Worm (Caenorhabditis elegans) whole organism, L4 larva: ENCODE measurements around the gene fbxa-105.

Source experiments
- D1046.2 ChIP-seq: fragments of 200-800 bp; sonication (Bioruptor generic); IDR thresholded peaks from 2 replicates; pipeline ENCODE4 v1.3.6; 2022; ENCODE audit warnings: missing genetic modification characterization, missing compliant biosample characterization
- F26F4.8 ChIP-seq: fragments of 200-800 bp; sonication (Bioruptor generic); conservative IDR thresholded peaks from 2 replicates; pipeline ENCODE4 v1.3.6; 2022; ENCODE audit warnings: missing genetic modification characterization, missing compliant biosample characterization
- F49E8.2 ChIP-seq: sonication (generic microtip); optimal IDR thresholded peaks from 2 replicates; lab custom pipeline; 2016; ENCODE audit warnings: missing compliant biosample characterization, mild to moderate bottlenecking, missing genetic modification characterization, borderline replicate concordance
- Y75B8A.6 ChIP-seq: fragments of 200-800 bp; sonication (Bioruptor generic); IDR thresholded peaks from 2 replicates; pipeline ENCODE4 v1.3.6; 2022; ENCODE audit warnings: missing genetic modification reagents, missing genetic modification characterization, missing compliant biosample characterization
- aha-1 ChIP-seq: fragments of 150-350 bp; peaks from one replicate; lab custom pipeline; 2014; ENCODE audit warnings: missing biosample characterization, missing genetic modification characterization
- aly-2 ChIP-seq: sonication (generic microtip); optimal IDR thresholded peaks from 2 replicates; lab custom pipeline; 2018; ENCODE audit warnings: missing biosample characterization, missing genetic modification characterization
- ama-1 ChIP-seq: fragments of 150-350 bp; optimal IDR thresholded peaks from 2 replicates; lab custom pipeline; 2014; ENCODE audit warnings: inconsistent platforms, mixed read lengths
- arid-1 ChIP-seq: fragments of 200-800 bp; sonication (Bioruptor generic); conservative IDR thresholded peaks from 2 replicates; pipeline ENCODE4 v1.3.6; 2022; ENCODE audit warnings: missing genetic modification reagents, missing genetic modification characterization, missing compliant biosample characterization
- ceh-32 ChIP-seq: sonication (generic microtip); optimal IDR thresholded peaks from 2 replicates; lab custom pipeline; 2016; ENCODE audit warnings: mild to moderate bottlenecking, missing genetic modification characterization, missing compliant biosample characterization; ENCODE audit not compliant: poor library complexity
- ctbp-1 ChIP-seq: fragments of 200-800 bp; sonication (Bioruptor generic); IDR thresholded peaks from 2 replicates; pipeline ENCODE4 v1.3.6; 2022; ENCODE audit warnings: missing genetic modification reagents, missing genetic modification characterization, missing compliant biosample characterization
- dpl-1 ChIP-seq: fragments of 150-350 bp; optimal IDR thresholded peaks from 2 replicates; lab custom pipeline; 2014; ENCODE audit warnings: missing biosample characterization, missing genetic modification reagents, missing genetic modification characterization
- duxl-1 ChIP-seq: sonication (generic microtip); optimal IDR thresholded peaks from 2 replicates; lab custom pipeline; 2016; ENCODE audit warnings: mild to moderate bottlenecking, missing genetic modification characterization, moderate library complexity, missing compliant biosample characterization; ENCODE audit not compliant: poor library complexity
- dve-1 ChIP-seq: sonication (generic microtip); optimal IDR thresholded peaks from 2 replicates; lab custom pipeline; 2017; ENCODE audit warnings: antibody characterized with exemption, mild to moderate bottlenecking, missing genetic modification characterization, missing compliant biosample characterization; ENCODE audit not compliant: insufficient read depth
- egl-43 ChIP-seq: fragments of 200-800 bp; sonication (Bioruptor generic); IDR thresholded peaks from 2 replicates; pipeline ENCODE4 v1.3.6; 2022; ENCODE audit warnings: missing genetic modification reagents, missing genetic modification characterization, missing compliant biosample characterization
- hlh-11 ChIP-seq: fragments of 200-800 bp; sonication (Bioruptor generic); optimal IDR thresholded peaks from 2 replicates; lab custom pipeline; 2018; ENCODE audit warnings: mild to moderate bottlenecking, missing genetic modification characterization, missing compliant biosample characterization
- hlh-30 ChIP-seq: sonication (generic microtip); optimal IDR thresholded peaks from 2 replicates; lab custom pipeline; 2017; ENCODE audit warnings: antibody characterized with exemption, mild to moderate bottlenecking, missing genetic modification characterization, missing compliant biosample characterization; ENCODE audit not compliant: insufficient read depth
- lin-1 ChIP-seq: fragments of 200-800 bp; sonication (Bioruptor generic); IDR thresholded peaks from 2 replicates; pipeline ENCODE4 v1.3.6; 2022; ENCODE audit warnings: missing genetic modification reagents, missing genetic modification characterization, missing compliant biosample characterization
- lin-15B ChIP-seq: fragments of 150-350 bp; sonication (generic microtip); optimal IDR thresholded peaks from 3 replicates; lab custom pipeline; 2014; ENCODE audit warnings: missing biosample characterization, missing genetic modification characterization
- lin-29 ChIP-seq: fragments of 200-800 bp; sonication (Bioruptor generic); IDR thresholded peaks from 2 replicates; pipeline ENCODE4 v1.3.6; 2022; ENCODE audit warnings: missing genetic modification reagents, missing genetic modification characterization, missing compliant biosample characterization
- lin-39 ChIP-seq: fragments of 150-350 bp; optimal IDR thresholded peaks from 2 replicates; lab custom pipeline; 2014; ENCODE audit warnings: missing biosample characterization, missing genetic modification reagents, missing genetic modification characterization
- lsy-2 ChIP-seq, 2 experiments: fragments of 150-350 bp in 1 of 2; sonication (generic microtip) in 1 of 2; optimal IDR thresholded peaks; 2 replicates each; lab custom pipeline; 2014 to 2017; ENCODE audit warnings: missing biosample characterization in 2 of 2, missing genetic modification characterization in 2 of 2
- madf-5 ChIP-seq, 2 experiments: fragments of 200-800 bp; sonication (Bioruptor generic); IDR thresholded peaks; 2 replicates each; pipeline ENCODE4 v1.3.6; 2022; ENCODE audit warnings: missing compliant biosample characterization in 2 of 2, missing genetic modification characterization in 2 of 2
- madf-9 ChIP-seq: fragments of 200-800 bp; sonication (Bioruptor generic); conservative IDR thresholded peaks from 2 replicates; pipeline ENCODE4 v1.3.6; 2022; ENCODE audit warnings: missing genetic modification reagents, missing genetic modification characterization, missing compliant biosample characterization
- mdl-1 ChIP-seq, 2 experiments: fragments of 150-350 bp in 1 of 2; sonication (generic microtip) in 1 of 2; optimal IDR thresholded peaks; 2 replicates each; lab custom pipeline; 2014 to 2017; ENCODE audit warnings: missing biosample characterization in 2 of 2, missing genetic modification characterization in 2 of 2
- mdt-29 ChIP-seq: fragments of 200-800 bp; sonication (Bioruptor generic); IDR thresholded peaks from 2 replicates; pipeline ENCODE4 v1.3.6; 2022; ENCODE audit warnings: missing genetic modification reagents, missing genetic modification characterization, missing compliant biosample characterization
- mep-1 ChIP-seq: fragments of 150-350 bp; sonication (generic microtip); optimal IDR thresholded peaks from 3 replicates; lab custom pipeline; 2014; ENCODE audit warnings: missing biosample characterization, missing genetic modification characterization
- mxl-3 ChIP-seq: fragments of 200-800 bp; sonication (Bioruptor generic); optimal IDR thresholded peaks from 2 replicates; lab custom pipeline; 2018; ENCODE audit warnings: mild to moderate bottlenecking, missing genetic modification characterization, missing compliant biosample characterization
- nhr-102 ChIP-seq: sonication (generic microtip); optimal IDR thresholded peaks from 2 replicates; lab custom pipeline; 2016; ENCODE audit warnings: mild to moderate bottlenecking, missing genetic modification characterization, moderate library complexity, missing compliant biosample characterization
- nhr-28 ChIP-seq: fragments of 150-350 bp; optimal IDR thresholded peaks from 2 replicates; lab custom pipeline; 2014; ENCODE audit warnings: missing biosample characterization, missing genetic modification characterization
- nhr-41 ChIP-seq: fragments of 200-800 bp; sonication (Bioruptor generic); IDR thresholded peaks from 2 replicates; pipeline ENCODE4 v1.3.6; 2022; ENCODE audit warnings: missing genetic modification reagents, missing genetic modification characterization, missing compliant biosample characterization
- nhr-42 ChIP-seq: fragments of 200-800 bp; sonication (Bioruptor generic); IDR thresholded peaks from 2 replicates; pipeline ENCODE4 v1.3.6; 2022; ENCODE audit warnings: missing genetic modification characterization, missing compliant biosample characterization
- rbr-2 ChIP-seq: sonication (generic microtip); optimal IDR thresholded peaks from 2 replicates; lab custom pipeline; 2016; ENCODE audit warnings: missing genotype, missing genetic modification characterization, missing compliant biosample characterization
- saeg-2 ChIP-seq: fragments of 200-800 bp; sonication (Bioruptor generic); IDR thresholded peaks from 2 replicates; pipeline ENCODE4 v1.3.6; 2022; ENCODE audit warnings: missing genetic modification reagents, missing genetic modification characterization, missing compliant biosample characterization
- snpc-4 ChIP-seq: fragments of 150-350 bp; optimal IDR thresholded peaks from 2 replicates; lab custom pipeline; 2014; ENCODE audit warnings: missing biosample characterization, missing genetic modification characterization
- tra-1 ChIP-seq: fragments of 200-800 bp; sonication (Bioruptor generic); IDR thresholded peaks from 2 replicates; pipeline ENCODE4 v1.3.6; 2022; ENCODE audit warnings: missing genetic modification reagents, missing genetic modification characterization, missing compliant biosample characterization
- unc-62 ChIP-seq, 3 experiments: fragments of 150-350 bp in 1 of 3; sonication (generic microtip); optimal IDR thresholded peaks in 2 of 3; peaks in 1 of 3; 1 replicate in 1 of 3; 2 replicates in 2 of 3; lab custom pipeline; 2014 to 2017; ENCODE audit warnings: missing biosample characterization in 3 of 3, missing genetic modification characterization in 3 of 3, missing genetic modification reagents in 3 of 3, missing genotype in 1 of 3
- zfp-3 ChIP-seq: fragments of 200-800 bp; sonication (Bioruptor generic); conservative IDR thresholded peaks from 2 replicates; pipeline ENCODE4 v1.3.6; 2022; ENCODE audit warnings: missing genetic modification reagents, missing genetic modification characterization, missing compliant biosample characterization
- zip-2 ChIP-seq: fragments of 150-350 bp; optimal IDR thresholded peaks from 2 replicates; lab custom pipeline; 2014; ENCODE audit warnings: missing biosample characterization, missing genetic modification characterization

Gene fbxa-105

ce11 chrV:7437538-7437937 is 45.7 kb upstream of the fbxa-105 start, which contains the start of gene F25E5.9 (continued):
- peak in 1 of 2 experiments; percentile 33 for TF ChIP-seq unc-62 (GFP tag; optimal IDR thresholded peaks at IDR 0.05 in 1 of 2; lab: Kevin White, UChicago)
- TF ChIP-seq unc-62 (tag; optimal IDR thresholded peaks at IDR 0.05; lab: Kevin White, UChicago) = no peak
- TF ChIP-seq D1046.2 (GFP tag; lab: Robert Waterston, UW) = 0 out of 2 replicates have a peak, but pooled peaks have one; percentile 40
- peak; percentile 28 for TF ChIP-seq rbr-2
- peak; percentile 20 for TF ChIP-seq hlh-30
- TF ChIP-seq madf-9 (GFP tag; lab: Robert Waterston, UW) = no peak
- no peak for TF ChIP-seq F49E8.2 (tag; lab: Kevin White, UChicago)
- TF ChIP-seq ctbp-1 (GFP tag; lab: Robert Waterston, UW) = peak; percentile 61
- peak; percentile 48 for TF ChIP-seq duxl-1 (tag; lab: Kevin White, UChicago)
- TF ChIP-seq mep-1 (tag; lab: Kevin White, UChicago) = no peak

ce11 chrV:7436911-7437310 is 45.1 kb upstream of the fbxa-105 start:
- TF ChIP-seq ama-1 (lab: Kevin White, UChicago) = peak; percentile 91
- TF ChIP-seq hlh-11 (tag; lab: Kevin White, UChicago) = peak; percentile 73
- no peak for TF ChIP-seq snpc-4 (tag; lab: Kevin White, UChicago)
- TF ChIP-seq madf-5 (GFP tag; IDR thresholded peaks at IDR 0.05; lab: Robert Waterston, UW) = no peak
- no peak for TF ChIP-seq nhr-42 (GFP tag; lab: Robert Waterston, UW)
- no peak for TF ChIP-seq F26F4.8 (GFP tag; lab: Robert Waterston, UW)
- no peak for TF ChIP-seq saeg-2 (GFP tag; lab: Robert Waterston, UW)
- TF ChIP-seq mdl-1 (tag; optimal IDR thresholded peaks at IDR 0.05; lab: Kevin White, UChicago) = peak; percentile 8 to 73
- TF ChIP-seq lin-39 (tag; lab: Kevin White, UChicago) = no peak
- 0 out of 2 replicates have a peak, but pooled peaks have one; percentile 7 for TF ChIP-seq mdt-29
- TF ChIP-seq Y75B8A.6 (GFP tag; lab: Robert Waterston, UW) = 0 out of 2 replicates have a peak, but pooled peaks have one; percentile 44
- TF ChIP-seq hlh-30 = peak; percentile 84
- TF ChIP-seq lsy-2 (tag; optimal IDR thresholded peaks at IDR 0.05; lab: Kevin White, UChicago) = peak in 1 of 2 experiments; percentile 41
- peak; percentile 4 for TF ChIP-seq dpl-1
- TF ChIP-seq D1046.2 (GFP tag; lab: Robert Waterston, UW) = no peak
- no peak for TF ChIP-seq lin-15B (tag; lab: Kevin White, UChicago)
- TF ChIP-seq nhr-28 (tag; lab: Kevin White, UChicago) = peak; percentile 64
- TF ChIP-seq zip-2 (tag; lab: Kevin White, UChicago) = no peak
- no peak for TF ChIP-seq lin-1
- no peak for TF ChIP-seq ceh-32
- no peak; the same call in 1 of the 2 replicates for TF ChIP-seq nhr-41 (GFP tag; lab: Robert Waterston, UW)
- TF ChIP-seq aha-1 = peak; percentile 66
- TF ChIP-seq dve-1 (tag; lab: Kevin White, UChicago) = peak; percentile 34
- no peak for TF ChIP-seq tra-1
- TF ChIP-seq mep-1 (tag; lab: Kevin White, UChicago) = peak; percentile 50
- TF ChIP-seq mxl-3 (GFP tag; lab: Kevin White, UChicago) = peak; percentile 34
- TF ChIP-seq nhr-102 (tag; lab: Kevin White, UChicago) = peak; percentile 1
- TF ChIP-seq zfp-3 (GFP tag; lab: Robert Waterston, UW) = peak; percentile 63; the same call in 1 of the 2 replicates
- no peak for TF ChIP-seq lin-29 (GFP tag; lab: Robert Waterston, UW)
- TF ChIP-seq aly-2 = no peak
- TF ChIP-seq duxl-1 (tag; lab: Kevin White, UChicago) = peak; percentile 13
- TF ChIP-seq egl-43 = no peak
- TF ChIP-seq arid-1 (GFP tag; lab: Robert Waterston, UW) = no peak
- peak in 1 of 2 experiments; percentile 8 for TF ChIP-seq unc-62 (GFP tag; optimal IDR thresholded peaks at IDR 0.05 in 1 of 2; lab: Kevin White, UChicago)
- no peak for TF ChIP-seq unc-62 (tag; optimal IDR thresholded peaks at IDR 0.05; lab: Kevin White, UChicago)
